Worm (Caenorhabditis elegans): Measurements from ENCODE around the gene F44E5.4.

DNA sequence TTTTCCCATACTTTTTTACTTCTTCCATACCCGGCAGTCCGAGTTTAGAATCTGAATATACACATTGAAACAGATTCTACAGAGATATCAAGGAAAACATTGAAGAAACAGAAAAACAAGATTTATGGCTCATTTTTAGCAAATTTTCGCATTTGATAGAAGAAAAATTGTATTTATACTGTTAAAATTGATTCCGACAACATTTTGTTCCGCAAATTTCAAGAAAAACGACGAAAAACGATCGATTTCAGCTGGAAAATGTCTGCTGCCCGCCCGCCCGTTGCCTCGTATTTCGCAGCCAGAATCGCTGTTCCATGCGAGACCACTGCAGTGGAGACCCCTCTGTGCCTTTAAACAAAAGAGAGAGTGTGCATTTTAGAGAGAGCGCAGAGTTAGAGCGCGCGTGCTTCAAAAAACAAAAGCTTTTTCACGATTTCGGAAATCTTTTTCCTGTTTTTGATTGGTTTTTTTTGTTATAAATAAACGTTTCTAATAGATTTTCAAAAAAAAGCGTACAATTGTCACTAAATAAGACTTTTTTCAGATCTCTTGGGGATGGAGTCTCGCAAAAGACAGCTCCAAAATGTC, 18.9 kb upstream of the F44E5.4 start, which contains the start of the genes patr-1 and dna-2:
- TF ChIP-seq nhr-28 (tag; optimal IDR thresholded peaks at IDR 0.05): peak; percentile 28
- no peak for TF ChIP-seq ztf-11 (tag; optimal IDR thresholded peaks at IDR 0.05)
- TF ChIP-seq sdz-12 (GFP tag; optimal IDR thresholded peaks at IDR 0.05): no peak
- peak; percentile 23 to 65 for TF ChIP-seq mdl-1 (tag; optimal IDR thresholded peaks at IDR 0.05)
- no peak for TF ChIP-seq Y105C5A.15 (GFP tag; IDR thresholded peaks at IDR 0.05)
- TF ChIP-seq pqm-1 (tag; optimal IDR thresholded peaks at IDR 0.05): no peak
